Fruit fly (Drosophila melanogaster) whole organism, embryonic: ENCODE results near the gene Cdc14.

ENCODE experiments used
- Abd-B ChIP-seq: fragments of 200-800 bp; sonication (Bioruptor generic); optimal IDR thresholded peaks from 2 replicates; lab custom pipeline; 2018; ENCODE audit warnings: missing biosample characterization, mild to moderate bottlenecking, missing genetic modification characterization, moderate library complexity
- Adf1 ChIP-seq: fragments of 200-800 bp; sonication (Bioruptor generic); IDR thresholded peaks from 2 replicates; pipeline ENCODE4 v1.3.6; 2022; ENCODE audit warnings: missing biosample characterization, missing genetic modification characterization
- Atf6 ChIP-seq: fragments of 200-800 bp; sonication (Bioruptor generic); IDR thresholded peaks from 2 replicates; pipeline ENCODE4 v1.3.6; 2022; ENCODE audit warnings: missing biosample characterization, missing genetic modification characterization
- CG11456 ChIP-seq: fragments of 200-800 bp; sonication (Bioruptor generic); IDR thresholded peaks from 3 replicates; pipeline ENCODE4 v1.3.6; 2022; ENCODE audit warnings: missing biosample characterization, missing genetic modification characterization
- CG12104 ChIP-seq: fragments of 200-800 bp; sonication (Bioruptor generic); optimal IDR thresholded peaks from 3 replicates; lab custom pipeline; 2016; ENCODE audit warnings: missing biosample characterization, missing genetic modification characterization
- CG13624 ChIP-seq: fragments of 200-800 bp; sonication (Bioruptor generic); optimal IDR thresholded peaks from 2 replicates; lab custom pipeline; 2016; ENCODE audit warnings: missing biosample characterization, missing genetic modification characterization
- CG15011 ChIP-seq: fragments of 200-800 bp; sonication (Bioruptor generic); optimal IDR thresholded peaks from 3 replicates; lab custom pipeline; 2018; ENCODE audit warnings: missing biosample characterization, mild to moderate bottlenecking, missing genetic modification characterization
- CG15269 ChIP-seq: fragments of 200-800 bp; sonication (Bioruptor generic); optimal IDR thresholded peaks from 2 replicates; lab custom pipeline; 2018; ENCODE audit warnings: missing biosample characterization, mild to moderate bottlenecking, missing genetic modification characterization, moderate library complexity
- CG1529 ChIP-seq: fragments of 200-800 bp; sonication (Bioruptor generic); optimal IDR thresholded peaks from 3 replicates; lab custom pipeline; 2018; ENCODE audit warnings: missing biosample characterization, missing genetic modification characterization
- CG17912 ChIP-seq: fragments of 200-800 bp; sonication (Bioruptor generic); optimal IDR thresholded peaks from 2 replicates; lab custom pipeline; 2018; ENCODE audit warnings: missing biosample characterization, mild to moderate bottlenecking, missing genetic modification characterization
- CG18011 ChIP-seq: fragments of 200-800 bp; sonication (Bioruptor generic); optimal IDR thresholded peaks from 2 replicates; lab custom pipeline; 2017; ENCODE audit warnings: missing biosample characterization, missing genetic modification characterization, mild to moderate bottlenecking, moderate library complexity, missing genotype
- CG2120 ChIP-seq: fragments of 200-800 bp; sonication (Bioruptor generic); optimal IDR thresholded peaks from 3 replicates; lab custom pipeline; 2016; ENCODE audit warnings: missing biosample characterization, missing genetic modification characterization
- CG2129 ChIP-seq: fragments of 200-800 bp; sonication (Bioruptor generic); IDR thresholded peaks from 2 replicates; pipeline ENCODE4 v1.3.6; 2022; ENCODE audit warnings: missing biosample characterization, missing genetic modification characterization; ENCODE audit not compliant: partially characterized antibody
- CG2712 ChIP-seq: fragments of 200-800 bp; optimal IDR thresholded peaks from 3 replicates; lab custom pipeline; 2019; ENCODE audit warnings: missing biosample characterization, mild to moderate bottlenecking, missing genetic modification characterization, moderate library complexity
- CG3281 ChIP-seq: fragments of 200-800 bp; sonication (Bioruptor generic); optimal IDR thresholded peaks from 3 replicates; lab custom pipeline; 2017; ENCODE audit warnings: missing biosample characterization, mild to moderate bottlenecking, missing genetic modification characterization
- CG34376 ChIP-seq: fragments of 200-800 bp; sonication (Bioruptor generic); optimal IDR thresholded peaks from 2 replicates; lab custom pipeline; 2018; ENCODE audit warnings: missing biosample characterization, mild to moderate bottlenecking, missing genetic modification characterization
- CG4730 ChIP-seq: fragments of 200-800 bp; sonication (Bioruptor generic); IDR thresholded peaks from 2 replicates; pipeline ENCODE4 v1.3.6; 2022; ENCODE audit warnings: missing biosample characterization, missing genetic modification characterization
- CG4820 ChIP-seq: fragments of 200-800 bp; sonication (Bioruptor generic); optimal IDR thresholded peaks from 3 replicates; lab custom pipeline; 2016; ENCODE audit warnings: missing biosample characterization, missing genetic modification characterization
- CG6272 ChIP-seq: fragments of 200-800 bp; sonication (Bioruptor generic); IDR thresholded peaks from 2 replicates; pipeline ENCODE4 v1.3.6; 2022; ENCODE audit warnings: missing biosample characterization, missing genetic modification characterization
- CG6765 ChIP-seq: fragments of 200-800 bp; sonication (Bioruptor generic); optimal IDR thresholded peaks from 3 replicates; lab custom pipeline; 2017; ENCODE audit warnings: missing biosample characterization, mild to moderate bottlenecking, missing genetic modification characterization
- CG7745 ChIP-seq: fragments of 200-800 bp; sonication (Bioruptor generic); optimal IDR thresholded peaks from 2 replicates; lab custom pipeline; 2018; ENCODE audit warnings: missing biosample characterization, mild to moderate bottlenecking, missing genetic modification characterization, moderate library complexity
- CG8281 ChIP-seq: fragments of 200-800 bp; sonication (Bioruptor generic); optimal IDR thresholded peaks from 2 replicates; lab custom pipeline; 2018; ENCODE audit warnings: missing biosample characterization, mild to moderate bottlenecking, missing genetic modification characterization, moderate library complexity
- CG9727 ChIP-seq: fragments of 200-800 bp; sonication (Bioruptor generic); optimal IDR thresholded peaks from 3 replicates; lab custom pipeline; 2017; ENCODE audit warnings: missing biosample characterization, mild to moderate bottlenecking, missing genetic modification characterization
- Dll ChIP-seq: fragments of 200-800 bp; sonication (Bioruptor generic); IDR thresholded peaks from 4 replicates; pipeline ENCODE4 v1.3.6; 2022; ENCODE audit warnings: missing biosample characterization, missing genetic modification characterization; ENCODE audit not compliant: partially characterized antibody
- Hr78 ChIP-seq, 2 experiments: fragments of 200-800 bp in 1 of 2; fragments of >200 bp in 1 of 2; sonication (Bioruptor generic) in 1 of 2; optimal IDR thresholded peaks; 2 replicates each; lab custom pipeline; 2017 to 2019; ENCODE audit warnings: missing biosample characterization in 2 of 2, missing genetic modification characterization in 2 of 2, mild to moderate bottlenecking in 1 of 2, moderate library complexity in 1 of 2
- NK7.1 ChIP-seq: fragments of 200-800 bp; sonication (Bioruptor generic); optimal IDR thresholded peaks from 3 replicates; lab custom pipeline; 2016; ENCODE audit warnings: missing biosample characterization, missing genetic modification characterization
- Optix ChIP-seq: fragments of 200-800 bp; sonication (Bioruptor generic); IDR thresholded peaks from 3 replicates; pipeline ENCODE4 v1.3.6; 2022; ENCODE audit warnings: missing biosample characterization, missing genetic modification characterization
- Spps ChIP-seq: fragments of 200-800 bp; sonication (Bioruptor generic); optimal IDR thresholded peaks from 2 replicates; lab custom pipeline; 2018; ENCODE audit warnings: missing biosample characterization, mild to moderate bottlenecking, missing genetic modification characterization
- Sry-β ChIP-seq: fragments of 200-800 bp; sonication (Bioruptor generic); optimal IDR thresholded peaks from 2 replicates; lab custom pipeline; 2018; ENCODE audit warnings: missing biosample characterization, mild to moderate bottlenecking, missing genetic modification characterization, moderate library complexity
- Xrp1 ChIP-seq: fragments of 200-800 bp; sonication (Bioruptor generic); IDR thresholded peaks from 2 replicates; pipeline ENCODE4 v1.3.6; 2022; ENCODE audit warnings: missing biosample characterization, missing genetic modification characterization
- al ChIP-seq: fragments of 200-800 bp; sonication (Bioruptor generic); IDR thresholded peaks from 2 replicates; pipeline ENCODE4 v1.3.6; 2022; ENCODE audit warnings: missing biosample characterization, missing genetic modification characterization
- bcd ChIP-seq: fragments of 200-800 bp; sonication (Bioruptor generic); optimal IDR thresholded peaks from 2 replicates; lab custom pipeline; 2017; ENCODE audit warnings: missing biosample characterization, mild to moderate bottlenecking, missing genetic modification characterization
- caup ChIP-seq: fragments of 200-800 bp; sonication (Bioruptor generic); optimal IDR thresholded peaks from 3 replicates; lab custom pipeline; 2017; ENCODE audit warnings: missing biosample characterization, mild to moderate bottlenecking, missing genetic modification characterization, moderate library complexity; ENCODE audit not compliant: severe bottlenecking
- chinmo ChIP-seq: fragments of 200-800 bp; sonication (Bioruptor generic); IDR thresholded peaks from 4 replicates; pipeline ENCODE4 v1.3.6; 2022; ENCODE audit warnings: missing biosample characterization, missing genetic modification characterization; ENCODE audit not compliant: partially characterized antibody
- chm ChIP-seq: fragments of 200-800 bp; sonication (Bioruptor generic); IDR thresholded peaks from 2 replicates; pipeline ENCODE4 v1.3.6; 2022; ENCODE audit warnings: missing biosample characterization, missing genetic modification characterization
- dan ChIP-seq: fragments of 200-800 bp; sonication (Bioruptor generic); IDR thresholded peaks from 2 replicates; pipeline ENCODE4 v1.3.6; 2022; ENCODE audit warnings: missing biosample characterization, missing genetic modification characterization
- dmrt99B ChIP-seq: fragments of 200-800 bp; sonication (Bioruptor generic); optimal IDR thresholded peaks from 2 replicates; lab custom pipeline; 2018; ENCODE audit warnings: missing biosample characterization, mild to moderate bottlenecking, missing genetic modification characterization, moderate library complexity
- fd3F ChIP-seq: fragments of 200-800 bp; sonication (Bioruptor generic); optimal IDR thresholded peaks from 2 replicates; lab custom pipeline; 2018; ENCODE audit warnings: missing biosample characterization, mild to moderate bottlenecking, missing genetic modification characterization, moderate library complexity
- gt ChIP-seq: fragments of 200-800 bp; sonication (Bioruptor generic); IDR thresholded peaks from 2 replicates; pipeline ENCODE4 v1.3.6; 2022; ENCODE audit warnings: missing biosample characterization, missing genetic modification characterization
- lbe ChIP-seq: fragments of 200-800 bp; sonication (Bioruptor generic); optimal IDR thresholded peaks from 2 replicates; lab custom pipeline; 2016; ENCODE audit warnings: missing biosample characterization, mild to moderate bottlenecking, missing genetic modification characterization
- oc ChIP-seq: fragments of 200-800 bp; sonication (Bioruptor generic); optimal IDR thresholded peaks from 2 replicates; lab custom pipeline; 2018; ENCODE audit warnings: missing biosample characterization, mild to moderate bottlenecking, missing genetic modification characterization, moderate library complexity
- odd ChIP-seq: fragments of 200-800 bp; sonication (Bioruptor generic); optimal IDR thresholded peaks from 2 replicates; lab custom pipeline; 2017; ENCODE audit warnings: missing biosample characterization, mild to moderate bottlenecking, missing genetic modification characterization
- pb ChIP-seq: fragments of 200-800 bp; sonication (Bioruptor generic); optimal IDR thresholded peaks from 3 replicates; lab custom pipeline; 2016; ENCODE audit warnings: missing biosample characterization, missing genetic modification characterization
- ro ChIP-seq: fragments of 200-800 bp; sonication (Bioruptor generic); IDR thresholded peaks from 2 replicates; pipeline ENCODE4 v1.3.6; 2022; ENCODE audit warnings: missing biosample characterization, missing genetic modification characterization
- sima ChIP-seq: fragments of 200-800 bp; sonication (Bioruptor generic); optimal IDR thresholded peaks from 2 replicates; lab custom pipeline; 2016; ENCODE audit warnings: missing biosample characterization, missing genetic modification characterization
- slp2 ChIP-seq: fragments of 200-800 bp; sonication (Bioruptor generic); optimal IDR thresholded peaks from 2 replicates; lab custom pipeline; 2016; ENCODE audit warnings: missing biosample characterization, missing genetic modification characterization
- tll ChIP-seq, 2 experiments: fragments of 200-800 bp in 1 of 2; fragments of >200 bp in 1 of 2; sonication (Bioruptor generic) in 1 of 2; optimal IDR thresholded peaks; 2 replicates each; lab custom pipeline; 2017 to 2019; ENCODE audit warnings: missing biosample characterization in 2 of 2, missing genetic modification characterization in 2 of 2, mild to moderate bottlenecking in 1 of 2, moderate library complexity in 1 of 2
- wdn ChIP-seq: fragments of 200-800 bp; sonication (Bioruptor generic); IDR thresholded peaks from 2 replicates; pipeline ENCODE4 v1.3.6; 2022; ENCODE audit warnings: missing biosample characterization, missing genetic modification characterization
- zf30C ChIP-seq: fragments of 200-800 bp; sonication (Bioruptor generic); optimal IDR thresholded peaks from 3 replicates; lab custom pipeline; 2018; ENCODE audit warnings: missing biosample characterization, mild to moderate bottlenecking, missing genetic modification characterization

Gene Cdc14

DNA sequence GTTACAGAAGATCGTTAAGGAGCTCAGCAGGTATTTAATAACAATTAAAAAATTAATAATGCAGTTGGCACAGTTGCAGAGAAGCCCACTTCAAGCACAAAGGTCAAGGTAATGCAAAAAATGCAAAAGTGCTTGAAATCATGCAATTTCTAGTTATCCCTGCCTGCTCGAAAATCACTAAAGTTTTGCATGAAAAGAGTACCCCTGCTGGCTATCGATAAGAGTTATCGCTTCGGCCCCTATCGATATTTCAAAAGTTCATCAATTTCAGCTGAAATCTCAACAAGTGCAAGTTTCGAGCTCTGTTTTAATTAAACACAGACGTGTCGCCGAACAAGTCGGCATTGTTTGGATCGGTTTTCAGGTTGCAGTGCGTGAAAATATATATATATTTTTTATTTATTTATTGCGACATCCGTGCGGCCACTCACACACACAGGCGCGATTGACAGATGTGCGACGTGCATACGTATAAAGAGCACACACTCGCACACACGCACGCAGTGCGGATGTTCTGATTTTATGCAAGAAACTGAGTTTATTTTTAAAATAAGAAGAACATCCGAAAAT lies 10.9 kb upstream of the Cdc14 start (continued):
- TF ChIP-seq CG4820 (GFP tag; lab: Kevin White, UChicago) (peak; percentile 35), CG6765 (no peak), CG1529 (GFP tag; lab: Kevin White, UChicago) (peak; percentile 97), Optix (GFP tag; lab: Robert Waterston, UW) (peak; percentile 36; the same call in 1 of the 3 replicates), Spps (tag; lab: Kevin White, UChicago) (no peak), NK7.1 (GFP tag; lab: Kevin White, UChicago) (peak; percentile 36), CG15011 (GFP tag; lab: Kevin White, UChicago) (no peak), dan (GFP tag; lab: Robert Waterston, UW) (no peak), ro (no peak), CG3281 (GFP tag; lab: Kevin White, UChicago) (peak; percentile 57), CG12104 (GFP tag; lab: Kevin White, UChicago) (no peak), caup (GFP tag; lab: Kevin White, UChicago) (peak; percentile 36), CG7745 (tag; lab: Kevin White, UChicago) (no peak), CG4730 (GFP tag; lab: Robert Waterston, UW) (no peak), sima (GFP tag; lab: Kevin White, UChicago) (no peak), CG13624 (GFP tag; lab: Kevin White, UChicago) (peak; percentile 62), Abd-B (GFP tag; lab: Kevin White, UChicago) (peak; percentile 50), Dll (GFP tag; lab: Robert Waterston, UW) (peak; percentile 91), slp2 (peak; percentile 4), fd3F (GFP tag; lab: Kevin White, UChicago) (peak; percentile 16), odd (GFP tag; lab: Kevin White, UChicago) (no peak), dmrt99B (tag; lab: Kevin White, UChicago) (no peak), CG8281 (peak; percentile 54), tll (GFP tag; optimal IDR thresholded peaks at IDR 0.05; lab: Kevin White, UChicago) (no peak), CG15269 (tag; lab: Kevin White, UChicago) (peak; percentile 62), Hr78 (GFP tag; optimal IDR thresholded peaks at IDR 0.05; lab: Kevin White, UChicago) (no peak), CG34376 (GFP tag; lab: Kevin White, UChicago) (peak; percentile 28), al (GFP tag; lab: Robert Waterston, UW) (no peak; the same call in 1 of the 2 replicates), CG18011 (peak; percentile 80), chm (GFP tag; lab: Robert Waterston, UW) (peak; percentile 31; the same call in 1 of the 2 replicates), Xrp1 (GFP tag; lab: Robert Waterston, UW) (peak; percentile 68), bcd (GFP tag; lab: Kevin White, UChicago) (peak; percentile 54), CG2120 (GFP tag; lab: Kevin White, UChicago) (peak; percentile 79), CG6272 (peak; percentile 14; the same call in 1 of the 2 replicates), chinmo (GFP tag; lab: Robert Waterston, UW) (peak; percentile 81; the same call in 2 of the 4 replicates), CG2712 (peak; percentile 65), lbe (peak; percentile 42), CG2129 (GFP tag; lab: Robert Waterston, UW) (peak; percentile 59), CG11456 (GFP tag; lab: Robert Waterston, UW) (peak; percentile 72), oc (no peak), Atf6 (peak; percentile 65; the same call in 1 of the 2 replicates), Sry-β (peak; percentile 22), Adf1 (GFP tag; lab: Robert Waterston, UW) (peak; percentile 20; the same call in 1 of the 2 replicates), CG9727 (GFP tag; lab: Kevin White, UChicago) (peak; percentile 63), CG17912 (no peak), zf30C (GFP tag; lab: Kevin White, UChicago) (no peak), wdn (GFP tag; lab: Robert Waterston, UW) (peak; percentile 44; the same call in 1 of the 2 replicates), pb (GFP tag; lab: Kevin White, UChicago) (peak; percentile 40), gt (GFP tag; lab: Robert Waterston, UW) (no peak)
